Worm (Caenorhabditis elegans) whole organism, L2 larva: Measurements from ENCODE around the gene wrm-1.

Experiments
- C34F6.9 ChIP-seq: fragments of 150-350 bp; optimal IDR thresholded peaks from 2 replicates; lab custom pipeline; 2014; ENCODE audit warnings: missing biosample characterization, missing genetic modification characterization
- F13H6.1 ChIP-seq: sonication (generic microtip); optimal IDR thresholded peaks from 2 replicates; lab custom pipeline; 2016; ENCODE audit warnings: missing genetic modification characterization, missing compliant biosample characterization
- R02D3.7 ChIP-seq: fragments of 150-350 bp; optimal IDR thresholded peaks from 2 replicates; lab custom pipeline; 2014; ENCODE audit warnings: missing biosample characterization, missing genetic modification characterization
- Y55F3AM.14 ChIP-seq: fragments of 200-800 bp; sonication (Bioruptor generic); optimal IDR thresholded peaks from 2 replicates; lab custom pipeline; 2018; ENCODE audit warnings: mild to moderate bottlenecking, missing genetic modification characterization, missing compliant biosample characterization
- ZK546.5 ChIP-seq: sonication (generic microtip); optimal IDR thresholded peaks from 2 replicates; lab custom pipeline; 2017; ENCODE audit warnings: missing biosample characterization, missing genetic modification characterization
- alr-1 ChIP-seq: fragments of 150-350 bp; optimal IDR thresholded peaks from 2 replicates; lab custom pipeline; 2014; ENCODE audit warnings: missing biosample characterization, missing genetic modification characterization
- aly-2 ChIP-seq: fragments of 150-350 bp; optimal IDR thresholded peaks from 2 replicates; lab custom pipeline; 2014; ENCODE audit warnings: missing biosample characterization, missing genetic modification characterization
- blmp-1 ChIP-seq: sonication (generic microtip); optimal IDR thresholded peaks from 2 replicates; lab custom pipeline; 2017; ENCODE audit warnings: missing genetic modification characterization, mild to moderate bottlenecking, missing compliant biosample characterization, antibody characterized with exemption, moderate library complexity; ENCODE audit not compliant: insufficient read depth
- ceh-16 ChIP-seq: fragments of 150-350 bp; optimal IDR thresholded peaks from 2 replicates; lab custom pipeline; 2014; ENCODE audit warnings: missing biosample characterization, missing genetic modification characterization
- ceh-82 ChIP-seq: fragments of 150-350 bp; optimal IDR thresholded peaks from 2 replicates; lab custom pipeline; 2014; ENCODE audit warnings: missing biosample characterization, missing genetic modification characterization
- crh-2 ChIP-seq: sonication (generic microtip); optimal IDR thresholded peaks from 2 replicates; lab custom pipeline; 2017; ENCODE audit warnings: missing biosample characterization, missing genetic modification characterization
- dmd-4 ChIP-seq: sonication (generic microtip); optimal IDR thresholded peaks from 2 replicates; lab custom pipeline; 2017; ENCODE audit warnings: missing biosample characterization, missing genetic modification characterization
- egl-27 ChIP-seq: sonication (generic microtip); optimal IDR thresholded peaks from 3 replicates; lab custom pipeline; 2017; ENCODE audit warnings: missing biosample characterization, missing genetic modification reagents, missing genetic modification characterization
- elt-1 ChIP-seq: fragments of 150-350 bp; optimal IDR thresholded peaks from 2 replicates; lab custom pipeline; 2014; ENCODE audit warnings: missing biosample characterization, missing genetic modification characterization
- fos-1 ChIP-seq: fragments of 150-350 bp; optimal IDR thresholded peaks from 2 replicates; lab custom pipeline; 2014; ENCODE audit warnings: missing biosample characterization, missing genetic modification characterization
- gmeb-1 ChIP-seq: fragments of 150-350 bp; optimal IDR thresholded peaks from 2 replicates; lab custom pipeline; 2014; ENCODE audit warnings: missing biosample characterization, missing genetic modification characterization
- lin-11 ChIP-seq: fragments of 150-350 bp; sonication (generic microtip); optimal IDR thresholded peaks from 2 replicates; lab custom pipeline; 2014; ENCODE audit warnings: missing biosample characterization, missing genetic modification characterization, inconsistent platforms, mixed read lengths
- lin-13 ChIP-seq: fragments of 150-350 bp; optimal IDR thresholded peaks from 2 replicates; lab custom pipeline; 2014; ENCODE audit warnings: missing biosample characterization, missing genetic modification reagents, missing genetic modification characterization
- lin-39 ChIP-seq: fragments of 150-350 bp; optimal IDR thresholded peaks from 2 replicates; lab custom pipeline; 2014; ENCODE audit warnings: missing biosample characterization, missing genetic modification reagents, missing genetic modification characterization
- lsy-2 ChIP-seq, 2 experiments: fragments of 150-350 bp in 1 of 2; sonication (generic microtip) in 1 of 2; optimal IDR thresholded peaks; 2 replicates each; lab custom pipeline; 2014 to 2017; ENCODE audit warnings: missing biosample characterization in 2 of 2, missing genetic modification characterization in 2 of 2
- mab-5 ChIP-seq: fragments of 150-350 bp; optimal IDR thresholded peaks from 2 replicates; lab custom pipeline; 2014; ENCODE audit warnings: missing biosample characterization, missing genetic modification characterization
- mbf-1 ChIP-seq: sonication (generic microtip); optimal IDR thresholded peaks from 2 replicates; lab custom pipeline; 2017; ENCODE audit warnings: missing biosample characterization, missing genetic modification characterization
- mdl-1 ChIP-seq, 2 experiments: fragments of 150-350 bp in 1 of 2; sonication (generic microtip) in 1 of 2; optimal IDR thresholded peaks; 2 replicates each; lab custom pipeline; 2017; ENCODE audit warnings: missing biosample characterization in 2 of 2, missing genetic modification characterization in 2 of 2
- nhr-10 ChIP-seq: sonication (generic microtip); optimal IDR thresholded peaks from 2 replicates; lab custom pipeline; 2017; ENCODE audit warnings: missing biosample characterization, missing genetic modification characterization
- nhr-11 ChIP-seq: fragments of 150-350 bp; optimal IDR thresholded peaks from 2 replicates; lab custom pipeline; 2014; ENCODE audit warnings: missing biosample characterization, missing genetic modification characterization
- nhr-12 ChIP-seq: fragments of 150-350 bp; optimal IDR thresholded peaks from 2 replicates; lab custom pipeline; 2014; ENCODE audit warnings: missing biosample characterization, missing genetic modification characterization
- nhr-129 ChIP-seq: fragments of 150-350 bp; optimal IDR thresholded peaks from 2 replicates; lab custom pipeline; 2014; ENCODE audit warnings: missing biosample characterization, missing genetic modification characterization
- nhr-23 ChIP-seq: fragments of 150-350 bp; optimal IDR thresholded peaks from 2 replicates; lab custom pipeline; 2014; ENCODE audit warnings: missing biosample characterization, missing genetic modification reagents, missing genetic modification characterization
- nhr-237 ChIP-seq: fragments of 150-350 bp; optimal IDR thresholded peaks from 2 replicates; lab custom pipeline; 2014; ENCODE audit warnings: missing biosample characterization, missing genetic modification characterization
- nhr-25 ChIP-seq: fragments of 150-350 bp; sonication (generic microtip); optimal IDR thresholded peaks from 3 replicates; lab custom pipeline; 2014; ENCODE audit warnings: missing biosample characterization, missing genetic modification characterization
- nhr-6 ChIP-seq: fragments of 150-350 bp; optimal IDR thresholded peaks from 2 replicates; lab custom pipeline; 2014; ENCODE audit warnings: missing biosample characterization, missing genetic modification characterization
- nhr-77 ChIP-seq: fragments of 150-350 bp; optimal IDR thresholded peaks from 2 replicates; lab custom pipeline; 2014; ENCODE audit warnings: missing biosample characterization, missing genetic modification characterization
- skn-1 ChIP-seq: sonication (generic microtip); optimal IDR thresholded peaks from 2 replicates; lab custom pipeline; 2017; ENCODE audit warnings: missing biosample characterization, missing genetic modification characterization
- sma-3 ChIP-seq: sonication (generic microtip); optimal IDR thresholded peaks from 2 replicates; lab custom pipeline; 2016; ENCODE audit warnings: missing genetic modification reagents, missing genetic modification characterization, missing compliant biosample characterization
- sma-9 ChIP-seq, 2 experiments: fragments of 150-350 bp in 1 of 2; sonication (generic microtip) in 1 of 2; optimal IDR thresholded peaks; 2 replicates each; lab custom pipeline; 2014 to 2016; ENCODE audit warnings: missing genetic modification characterization in 2 of 2, mild to moderate bottlenecking in 1 of 2, missing biosample characterization in 1 of 2, missing compliant biosample characterization in 1 of 2, missing genetic modification reagents in 1 of 2, moderate library complexity in 1 of 2
- snpc-4 ChIP-seq: fragments of 150-350 bp; optimal IDR thresholded peaks from 2 replicates; lab custom pipeline; 2014; ENCODE audit warnings: missing biosample characterization, missing genetic modification characterization
- unc-39 ChIP-seq: fragments of 150-350 bp; optimal IDR thresholded peaks from 2 replicates; lab custom pipeline; 2014; ENCODE audit warnings: missing biosample characterization, missing genetic modification characterization
- unc-55 ChIP-seq: fragments of 150-350 bp; sonication (generic microtip); optimal IDR thresholded peaks from 3 replicates; lab custom pipeline; 2014; ENCODE audit warnings: missing biosample characterization, missing genetic modification reagents, missing genetic modification characterization
- unc-62 ChIP-seq: fragments of 150-350 bp; optimal IDR thresholded peaks from 2 replicates; lab custom pipeline; 2014; ENCODE audit warnings: missing biosample characterization, missing genetic modification reagents, missing genetic modification characterization
- ztf-1 ChIP-seq: fragments of 200-800 bp; sonication (Bioruptor generic); conservative IDR thresholded peaks from 2 replicates; pipeline ENCODE4 v1.3.6; 2022; ENCODE audit warnings: missing genetic modification characterization, missing compliant biosample characterization
- ztf-11 ChIP-seq: sonication (generic microtip); optimal IDR thresholded peaks from 2 replicates; lab custom pipeline; 2017; ENCODE audit warnings: missing biosample characterization, missing genetic modification characterization
- ztf-4 ChIP-seq: fragments of 150-350 bp; optimal IDR thresholded peaks from 2 replicates; lab custom pipeline; 2014; ENCODE audit warnings: missing biosample characterization, missing genetic modification characterization

Gene wrm-1

DNA sequence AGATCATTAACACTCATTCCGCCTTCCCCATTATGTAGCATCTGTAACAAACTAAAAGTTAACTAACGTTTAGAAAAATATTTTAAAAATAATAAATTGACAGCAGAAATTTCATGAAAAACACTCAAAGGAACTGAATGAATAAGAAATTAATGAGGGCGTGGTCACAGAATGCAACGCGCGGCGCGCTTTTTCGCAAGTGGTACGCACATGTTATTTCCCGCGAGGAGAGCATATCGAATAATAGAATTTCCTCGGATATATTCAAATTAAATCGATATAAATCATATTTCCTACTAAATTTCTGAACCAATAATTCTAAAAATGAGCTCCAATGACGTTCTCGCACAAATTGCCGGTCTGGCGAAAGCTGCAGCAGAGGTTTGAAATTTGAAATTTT lies 30.0 kb upstream of the wrm-1 start, which contains the start of the genes abi-1 and arle-14:
Gene abi-1 (minus strand): TSS at position 51 of the 400 bp plus-strand sequence.
Gene arle-14 (plus strand): TSS at position 217 of the 400 bp plus-strand sequence.
- TF ChIP-seq C34F6.9 (peak; percentile 27), unc-55 (GFP tag; lab: Kevin White, UChicago) (peak; percentile 59), lin-11 (peak; percentile 14), nhr-129 (peak; percentile 6), nhr-10 (tag; lab: Kevin White, UChicago) (no peak), lsy-2 (tag; optimal IDR thresholded peaks at IDR 0.05; lab: Kevin White, UChicago) (peak in 1 of 2 experiments; percentile 30), nhr-77 (no peak), mab-5 (tag; lab: Kevin White, UChicago) (no peak), blmp-1 (tag; lab: Kevin White, UChicago) (no peak), ceh-82 (no peak), lin-13 (no peak)

DNA sequence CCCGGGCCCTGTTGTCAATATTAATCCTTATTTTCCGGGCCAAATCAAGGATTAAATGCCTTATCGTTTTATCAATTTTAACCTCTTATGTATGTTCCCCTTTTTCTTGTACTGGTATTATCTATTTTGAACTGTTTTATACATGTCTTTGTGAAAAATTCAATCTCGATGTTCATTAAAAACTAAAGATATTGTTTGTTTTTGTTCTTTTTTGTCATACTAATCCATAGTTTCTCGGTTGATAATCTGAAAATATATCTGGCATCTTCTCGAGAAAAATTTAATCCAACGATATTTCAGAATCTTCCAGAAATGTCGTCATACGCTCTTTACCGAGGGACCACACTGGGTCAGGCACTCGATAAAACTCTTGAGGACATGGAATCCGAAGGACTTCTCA lies 28.9 kb upstream of the wrm-1 start, which contains the start of gene B0336.13:
Gene B0336.13 (plus strand): TSS at position 301 of the 400 bp plus-strand sequence.
- no peak for TF ChIP-seq ZK546.5 (tag; lab: Kevin White, UChicago)
- TF ChIP-seq fos-1 (tag; lab: Kevin White, UChicago): no peak
- no peak for TF ChIP-seq ztf-4 (tag; lab: Kevin White, UChicago)
- no peak for TF ChIP-seq ztf-1 (GFP tag; lab: Robert Waterston, UW)
- no peak for TF ChIP-seq ceh-82
- TF ChIP-seq nhr-77: no peak
- no peak for TF ChIP-seq crh-2 (tag; lab: Kevin White, UChicago)
- TF ChIP-seq nhr-25 (tag; lab: Kevin White, UChicago): no peak
- no peak for TF ChIP-seq skn-1 (tag; lab: Kevin White, UChicago)
- no peak for TF ChIP-seq nhr-12 (tag; lab: Kevin White, UChicago)
- no peak for TF ChIP-seq mbf-1 (tag; lab: Kevin White, UChicago)

DNA sequence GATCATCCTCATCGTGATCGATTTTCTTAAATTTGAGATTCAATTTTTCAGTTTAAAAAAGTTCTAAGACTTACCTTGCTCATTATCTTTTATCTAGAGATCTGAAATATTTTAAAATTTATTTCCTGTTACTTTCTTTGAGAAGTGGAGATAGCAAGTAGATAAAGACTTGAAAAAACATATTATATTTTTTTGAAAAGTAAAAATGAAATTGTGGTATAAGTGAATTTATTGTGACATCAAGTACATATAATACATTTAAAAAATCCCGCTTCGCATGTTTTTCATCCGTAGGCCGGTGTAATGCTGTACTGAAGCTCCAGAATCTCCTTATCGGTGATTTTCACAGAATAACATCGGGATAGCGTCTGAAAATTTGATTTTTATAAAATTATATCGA lies 25.4 kb upstream of the wrm-1 start, which contains the start of gene B0336.7:
Gene B0336.7 (minus strand): TSS at position 101 of the 400 bp plus-strand sequence.
- TF ChIP-seq nhr-237 (tag; lab: Kevin White, UChicago) (no peak), F13H6.1 (tag; lab: Kevin White, UChicago) (no peak), dmd-4 (tag; lab: Kevin White, UChicago) (no peak), mab-5 (tag; lab: Kevin White, UChicago) (no peak), nhr-11 (no peak), unc-55 (GFP tag; lab: Kevin White, UChicago) (no peak), blmp-1 (tag; lab: Kevin White, UChicago) (no peak), lsy-2 (tag; optimal IDR thresholded peaks at IDR 0.05; lab: Kevin White, UChicago) (no peak), nhr-6 (no peak)

DNA sequence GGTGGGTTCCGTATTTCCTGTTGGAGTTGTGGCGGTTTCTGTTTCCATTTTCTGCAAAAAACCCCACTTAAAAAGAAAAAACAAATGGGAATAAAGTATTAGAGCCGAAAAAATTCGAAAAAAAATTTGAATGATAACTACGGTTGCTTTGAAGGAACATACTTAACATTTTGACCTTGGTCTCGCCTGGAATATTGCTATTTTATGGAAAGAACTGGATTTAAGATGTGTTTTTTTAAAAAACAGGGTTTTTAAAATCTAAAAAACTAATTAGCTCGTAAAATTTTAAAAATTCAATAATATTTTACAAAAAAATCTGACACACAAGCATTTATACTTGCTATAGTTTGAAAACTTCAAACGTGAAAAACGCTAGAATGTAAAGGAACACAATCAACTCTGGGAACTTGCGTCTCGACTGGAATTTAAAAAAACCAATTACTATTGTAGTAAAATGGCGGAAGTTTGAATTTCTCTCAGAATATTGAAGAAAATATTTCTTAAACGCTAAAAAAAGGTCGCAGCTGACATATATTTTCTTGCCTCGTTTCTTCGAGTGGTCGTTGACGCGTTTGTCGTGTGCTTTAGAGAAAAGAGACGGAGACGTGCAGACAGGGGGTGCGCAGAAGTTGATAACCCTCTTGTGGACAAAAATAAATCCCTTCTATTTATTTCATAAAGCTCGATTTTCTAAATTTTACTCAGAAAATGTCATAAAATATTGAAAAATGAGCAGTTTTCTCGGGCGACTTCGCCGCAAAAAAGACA lies 24.5 kb upstream of the wrm-1 start, which contains the start of the genes lgg-3 and rgs-5:
Gene lgg-3 (minus strand): TSS at position 51 of the 768 bp plus-strand sequence.
Gene rgs-5 (plus strand): TSS at position 593 of the 768 bp plus-strand sequence.
- no peak for TF ChIP-seq ceh-16 (tag; lab: Kevin White, UChicago)
- no peak for TF ChIP-seq lin-39 (tag; lab: Kevin White, UChicago)
- no peak for TF ChIP-seq nhr-11
- TF ChIP-seq R02D3.7: no peak
- TF ChIP-seq lin-13: peak; percentile 50
- TF ChIP-seq unc-62 (GFP tag; lab: Kevin White, UChicago): no peak
- no peak for TF ChIP-seq ztf-4 (tag; lab: Kevin White, UChicago)
- no peak for TF ChIP-seq Y55F3AM.14
- TF ChIP-seq nhr-23: no peak
- TF ChIP-seq mab-5 (tag; lab: Kevin White, UChicago): no peak
- TF ChIP-seq F13H6.1 (tag; lab: Kevin White, UChicago): no peak
- TF ChIP-seq sma-9 (GFP tag; optimal IDR thresholded peaks at IDR 0.05; lab: Kevin White, UChicago): no peak
- no peak for TF ChIP-seq sma-9 (tag; optimal IDR thresholded peaks at IDR 0.05; lab: Kevin White, UChicago)
- no peak for TF ChIP-seq nhr-12 (tag; lab: Kevin White, UChicago)
- no peak for TF ChIP-seq ceh-82
- no peak for TF ChIP-seq sma-3
- no peak for TF ChIP-seq nhr-25 (tag; lab: Kevin White, UChicago)
- no peak for TF ChIP-seq dmd-4 (tag; lab: Kevin White, UChicago)
- no peak for TF ChIP-seq egl-27 (tag; lab: Kevin White, UChicago)
- TF ChIP-seq nhr-10 (tag; lab: Kevin White, UChicago): no peak
- no peak for TF ChIP-seq elt-1
- TF ChIP-seq nhr-77: no peak
- no peak for TF ChIP-seq mbf-1 (tag; lab: Kevin White, UChicago)
- TF ChIP-seq nhr-6: no peak
- TF ChIP-seq unc-39 (tag; lab: Kevin White, UChicago): no peak
- TF ChIP-seq gmeb-1 (tag; lab: Kevin White, UChicago): no peak
- no peak for TF ChIP-seq ZK546.5 (tag; lab: Kevin White, UChicago)
- TF ChIP-seq nhr-237 (tag; lab: Kevin White, UChicago): no peak
- peak; percentile 52 for TF ChIP-seq nhr-129
- peak; percentile 24 for TF ChIP-seq fos-1 (tag; lab: Kevin White, UChicago)
- TF ChIP-seq mdl-1 (tag; optimal IDR thresholded peaks at IDR 0.05; lab: Kevin White, UChicago): no peak
- TF ChIP-seq crh-2 (tag; lab: Kevin White, UChicago): peak; percentile 53
- no peak for TF ChIP-seq aly-2 (tag; lab: Kevin White, UChicago)
- TF ChIP-seq snpc-4: peak; percentile 34
- TF ChIP-seq alr-1 (tag; lab: Kevin White, UChicago): no peak
- TF ChIP-seq ztf-11 (tag; lab: Kevin White, UChicago): no peak
- peak; percentile 56 for TF ChIP-seq C34F6.9
